Fruit fly (Drosophila melanogaster) Kc167 (cell line): Measurements from ENCODE around the gene CG32537.

Source experiments
- Sin3A ChIP-seq: fragments of >200 bp; optimal IDR thresholded peaks from 2 replicates; lab custom pipeline; 2018; ENCODE audit warnings: missing external identifiers
- h ChIP-seq: fragments of >200 bp; optimal IDR thresholded peaks from 3 replicates; lab custom pipeline; 2018; ENCODE audit warnings: missing external identifiers
- psq ChIP-seq: fragments of >200 bp; optimal IDR thresholded peaks from 2 replicates; lab custom pipeline; 2017; ENCODE audit warnings: missing external identifiers
- ttk ChIP-seq: sonication (Bioruptor generic); optimal IDR thresholded peaks from 2 replicates; lab custom pipeline; 2017; ENCODE audit warnings: missing external identifiers

DNA sequence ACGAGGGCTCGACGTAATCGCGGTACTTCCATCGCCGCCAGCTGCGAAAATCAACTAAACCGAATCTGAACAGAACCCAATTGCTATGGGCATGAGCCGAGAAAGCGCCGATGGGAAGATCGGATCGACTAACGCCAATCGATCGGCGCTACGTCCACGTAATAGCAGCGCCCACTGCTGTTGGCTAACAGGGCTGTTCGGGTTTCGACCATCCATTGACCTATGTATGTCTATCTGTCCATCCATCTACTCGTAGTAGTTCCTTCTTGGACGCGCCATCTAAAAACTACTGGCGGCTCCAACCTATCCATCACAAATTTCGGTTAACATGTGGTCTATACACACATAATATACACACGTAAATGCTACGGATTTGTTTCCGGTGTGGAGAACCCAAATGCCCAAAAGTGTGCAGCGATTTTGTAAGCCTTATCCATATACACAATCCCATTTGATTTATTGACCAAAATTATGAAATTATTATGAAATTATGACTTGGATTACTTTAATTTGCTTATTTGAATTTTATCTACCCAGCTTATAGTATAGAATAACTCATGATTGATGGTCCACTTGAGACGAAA, 34.5 kb downstream of the CG32537 start, which contains the start of gene CG14196:
- TF ChIP-seq h (no peak), psq (lab: Kevin White, UChicago) (no peak), ttk (lab: Kevin White, UChicago) (no peak), Sin3A (lab: Kevin White, UChicago) (no peak)
